Worm (Caenorhabditis elegans) whole organism, mixed stage, embryonic: Measurements from ENCODE around the gene fbxc-26.

ENCODE experiments used
- M03D4.4 ChIP-seq: sonication (generic microtip); optimal IDR thresholded peaks from 2 replicates; lab custom pipeline; 2017; ENCODE audit warnings: mild to moderate bottlenecking, missing genetic modification characterization, missing compliant biosample characterization
- bed-3 ChIP-seq: fragments of 200-800 bp; sonication (Bioruptor generic); optimal IDR thresholded peaks from 3 replicates; lab custom pipeline; 2018; ENCODE audit warnings: mild to moderate bottlenecking, missing genetic modification characterization, moderate library complexity, missing compliant biosample characterization
- blmp-1 ChIP-seq: fragments of 150-350 bp; optimal IDR thresholded peaks from 2 replicates; lab custom pipeline; 2014; ENCODE audit warnings: missing biosample characterization, missing genetic modification characterization
- ceh-39 ChIP-seq: fragments of 150-350 bp; optimal IDR thresholded peaks from 2 replicates; lab custom pipeline; 2014; ENCODE audit warnings: missing biosample characterization, missing genetic modification characterization
- ceh-43 ChIP-seq: fragments of 200-800 bp; sonication (Bioruptor generic); optimal IDR thresholded peaks from 2 replicates; lab custom pipeline; 2018; ENCODE audit warnings: mild to moderate bottlenecking, missing genetic modification characterization, moderate library complexity, missing compliant biosample characterization
- ceh-83 ChIP-seq: fragments of 200-800 bp; sonication (Bioruptor generic); optimal IDR thresholded peaks from 2 replicates; lab custom pipeline; 2018; ENCODE audit warnings: mild to moderate bottlenecking, missing genetic modification characterization, missing compliant biosample characterization
- ces-1 ChIP-seq: fragments of 150-350 bp; optimal IDR thresholded peaks from 2 replicates; lab custom pipeline; 2014; ENCODE audit warnings: missing biosample characterization, missing genetic modification reagents, missing genetic modification characterization
- cnd-1 ChIP-seq: fragments of 200-800 bp; sonication (Bioruptor generic); optimal IDR thresholded peaks from 2 replicates; lab custom pipeline; 2018; ENCODE audit warnings: mild to moderate bottlenecking, missing genetic modification characterization, missing compliant biosample characterization
- drap-1 ChIP-seq: fragments of 200-800 bp; sonication (Bioruptor generic); optimal IDR thresholded peaks from 3 replicates; lab custom pipeline; 2018; ENCODE audit warnings: mild to moderate bottlenecking, missing genetic modification characterization, missing compliant biosample characterization
- elt-1 ChIP-seq: sonication (generic microtip); optimal IDR thresholded peaks from 2 replicates; lab custom pipeline; 2017; ENCODE audit warnings: missing genetic modification characterization, mild to moderate bottlenecking, missing compliant biosample characterization, antibody characterized with exemption, moderate library complexity, borderline replicate concordance; ENCODE audit not compliant: insufficient read depth
- ham-2 ChIP-seq: fragments of 200-800 bp; sonication (Bioruptor generic); optimal IDR thresholded peaks from 2 replicates; lab custom pipeline; 2018; ENCODE audit warnings: mild to moderate bottlenecking, missing genetic modification characterization, missing compliant biosample characterization
- hlh-1 ChIP-seq: fragments of 150-350 bp; optimal IDR thresholded peaks from 2 replicates; lab custom pipeline; 2014; ENCODE audit warnings: missing biosample characterization, missing genetic modification reagents, missing genetic modification characterization
- lin-13 ChIP-seq: fragments of 150-350 bp; optimal IDR thresholded peaks from 2 replicates; lab custom pipeline; 2014; ENCODE audit warnings: missing biosample characterization, missing genetic modification characterization
- lin-32 ChIP-seq: fragments of 200-800 bp; sonication (Bioruptor generic); optimal IDR thresholded peaks from 2 replicates; lab custom pipeline; 2018; ENCODE audit warnings: mild to moderate bottlenecking, missing genetic modification characterization, missing compliant biosample characterization
- lsy-2 ChIP-seq: fragments of 150-350 bp; optimal IDR thresholded peaks from 2 replicates; lab custom pipeline; 2014; ENCODE audit warnings: missing biosample characterization, missing genetic modification characterization
- mab-5 ChIP-seq: fragments of 150-350 bp; optimal IDR thresholded peaks from 2 replicates; lab custom pipeline; 2014; ENCODE audit warnings: missing biosample characterization, missing genetic modification characterization
- mep-1 ChIP-seq: fragments of 150-350 bp; optimal IDR thresholded peaks from 2 replicates; lab custom pipeline; 2017; ENCODE audit warnings: missing biosample characterization, missing genetic modification reagents, missing genetic modification characterization, inconsistent platforms
- mls-2 ChIP-seq: sonication (generic microtip); optimal IDR thresholded peaks from 2 replicates; lab custom pipeline; 2016; ENCODE audit warnings: mild to moderate bottlenecking, missing genetic modification characterization, moderate library complexity, missing compliant biosample characterization
- nhr-12 ChIP-seq: fragments of 150-350 bp; optimal IDR thresholded peaks from 2 replicates; lab custom pipeline; 2014; ENCODE audit warnings: missing biosample characterization, missing genetic modification characterization
- nhr-2 ChIP-seq: fragments of 150-350 bp; optimal IDR thresholded peaks from 2 replicates; lab custom pipeline; 2014; ENCODE audit warnings: missing biosample characterization, missing genetic modification characterization
- nhr-237 ChIP-seq: fragments of 150-350 bp; optimal IDR thresholded peaks from 2 replicates; lab custom pipeline; 2014; ENCODE audit warnings: missing biosample characterization, missing genetic modification characterization
- nhr-28 ChIP-seq: fragments of 150-350 bp; optimal IDR thresholded peaks from 2 replicates; lab custom pipeline; 2014; ENCODE audit warnings: missing biosample characterization, missing genetic modification characterization
- pha-4 ChIP-seq: fragments of 150-350 bp; optimal IDR thresholded peaks from 2 replicates; lab custom pipeline; 2018; ENCODE audit warnings: missing biosample characterization, missing genetic modification reagents, missing genetic modification characterization
- snpc-4 ChIP-seq: fragments of 150-350 bp; optimal IDR thresholded peaks from 2 replicates; lab custom pipeline; 2014; ENCODE audit warnings: missing biosample characterization, missing genetic modification characterization
- sptf-1 ChIP-seq: sonication (generic microtip); optimal IDR thresholded peaks from 2 replicates; lab custom pipeline; 2017; ENCODE audit warnings: mild to moderate bottlenecking, missing genetic modification characterization, moderate library complexity, missing compliant biosample characterization
- tbx-8 ChIP-seq: fragments of 200-800 bp; sonication (Bioruptor generic); optimal IDR thresholded peaks from 2 replicates; lab custom pipeline; 2018; ENCODE audit warnings: mild to moderate bottlenecking, missing genetic modification characterization, moderate library complexity, missing compliant biosample characterization
- unc-120 ChIP-seq: sonication (generic microtip); optimal IDR thresholded peaks from 2 replicates; lab custom pipeline; 2017; ENCODE audit warnings: missing genetic modification characterization, missing compliant biosample characterization; ENCODE audit not compliant: poor library complexity, severe bottlenecking
- unc-39 ChIP-seq: fragments of 150-350 bp; optimal IDR thresholded peaks from 2 replicates; lab custom pipeline; 2014; ENCODE audit warnings: missing biosample characterization, missing genetic modification characterization
- unc-62 ChIP-seq: fragments of 150-350 bp; optimal IDR thresholded peaks from 2 replicates; lab custom pipeline; 2014; ENCODE audit warnings: missing biosample characterization, missing genetic modification reagents, missing genetic modification characterization
- zip-8 ChIP-seq: fragments of 150-350 bp; optimal IDR thresholded peaks from 2 replicates; lab custom pipeline; 2014; ENCODE audit warnings: missing biosample characterization, missing genetic modification characterization
- ztf-11 ChIP-seq: fragments of 150-350 bp; optimal IDR thresholded peaks from 2 replicates; lab custom pipeline; 2014; ENCODE audit warnings: missing biosample characterization, missing genetic modification characterization

Gene fbxc-26

DNA sequence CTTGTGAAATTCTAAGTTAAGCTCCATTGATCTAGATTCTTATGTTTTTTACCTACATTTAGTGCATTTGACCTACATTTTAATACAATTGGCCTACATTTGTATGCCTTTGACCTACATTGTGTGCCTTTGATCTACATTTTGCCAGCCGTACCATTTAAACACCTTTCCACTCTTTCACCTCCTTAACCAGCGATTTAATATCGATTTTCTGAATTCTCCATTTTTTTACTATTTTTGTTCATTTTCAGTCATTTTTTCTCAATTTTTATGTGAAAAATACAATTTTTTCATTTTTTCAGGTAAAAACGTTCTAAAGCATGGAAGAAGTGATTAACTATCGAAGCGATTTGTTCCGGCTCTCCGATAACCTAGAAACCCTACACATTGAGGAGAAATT is 18.5 kb upstream of the fbxc-26 start, which contains the start of gene btb-7:
Gene btb-7 (plus strand): TSS at position 301 of the 400 bp plus-strand sequence.
- TF ChIP-seq ceh-83 (GFP tag; lab: Kevin White, UChicago) (no peak), unc-62 (GFP tag; lab: Kevin White, UChicago) (no peak), hlh-1 (tag; lab: Kevin White, UChicago) (no peak), unc-39 (no peak), bed-3 (GFP tag; lab: Kevin White, UChicago) (no peak), mep-1 (no peak), sptf-1 (tag; lab: Kevin White, UChicago) (no peak), ham-2 (no peak), nhr-12 (tag; lab: Kevin White, UChicago) (no peak), snpc-4 (tag; lab: Kevin White, UChicago) (no peak), mls-2 (tag; lab: Kevin White, UChicago) (no peak), ceh-43 (GFP tag; lab: Kevin White, UChicago) (no peak), drap-1 (GFP tag; lab: Kevin White, UChicago) (no peak), nhr-237 (tag; lab: Kevin White, UChicago) (no peak), pha-4 (tag; lab: Kevin White, UChicago) (no peak)

DNA sequence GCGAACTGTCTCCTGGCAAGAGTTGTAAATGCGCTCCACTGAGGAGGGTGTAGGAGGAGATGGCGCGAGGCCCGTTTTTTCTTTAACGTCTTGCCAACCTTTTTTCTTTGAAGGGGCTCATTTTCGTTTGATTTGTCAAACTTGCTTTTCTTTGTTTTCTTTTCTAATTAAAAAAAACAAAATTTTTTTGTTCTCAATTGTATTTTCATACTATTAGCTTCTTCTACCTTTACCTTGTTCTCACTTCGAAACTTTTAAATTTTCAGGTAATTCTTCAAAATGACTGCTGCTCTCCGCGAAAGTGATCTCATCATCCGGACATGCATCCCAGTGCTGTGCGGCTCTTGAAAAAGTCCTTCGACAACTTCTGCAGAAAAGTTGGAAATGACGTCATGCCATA is 15.5 kb upstream of the fbxc-26 start, which contains the start of gene fbxa-184:
Gene fbxa-184 (plus strand): TSS at position 301 of the 400 bp plus-strand sequence.
- TF ChIP-seq drap-1 (GFP tag; lab: Kevin White, UChicago) (no peak), nhr-2 (tag; lab: Kevin White, UChicago) (no peak), blmp-1 (tag; lab: Kevin White, UChicago) (no peak), cnd-1 (tag; lab: Kevin White, UChicago) (no peak), lsy-2 (tag; lab: Kevin White, UChicago) (no peak), unc-62 (GFP tag; lab: Kevin White, UChicago) (no peak), lin-32 (GFP tag; lab: Kevin White, UChicago) (no peak), ces-1 (GFP tag; lab: Kevin White, UChicago) (no peak), lin-13 (no peak), ceh-39 (tag; lab: Kevin White, UChicago) (no peak), mab-5 (tag; lab: Kevin White, UChicago) (no peak), nhr-237 (tag; lab: Kevin White, UChicago) (no peak), nhr-12 (tag; lab: Kevin White, UChicago) (no peak), ceh-83 (GFP tag; lab: Kevin White, UChicago) (no peak), M03D4.4 (tag; lab: Kevin White, UChicago) (no peak), unc-120 (tag; lab: Kevin White, UChicago) (no peak), tbx-8 (no peak)

DNA sequence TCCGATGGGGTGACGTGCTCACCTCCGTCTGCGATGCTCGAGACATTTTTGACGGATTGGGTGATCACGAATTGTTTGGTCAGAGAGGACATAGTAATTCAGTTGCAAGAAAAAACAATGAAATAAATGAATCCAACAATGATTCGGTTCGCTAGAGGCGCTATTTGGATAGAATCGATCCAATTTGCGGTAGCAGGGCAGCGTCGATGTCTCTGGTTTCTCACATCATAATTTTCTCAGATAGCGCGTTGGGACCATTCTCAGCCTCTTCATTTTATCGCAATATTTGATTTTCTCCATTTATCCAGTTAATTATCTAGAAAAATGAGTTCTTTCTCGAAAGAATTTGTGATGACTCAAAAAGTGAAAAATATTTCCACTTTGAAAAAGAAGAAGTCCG is 12.0 kb upstream of the fbxc-26 start, which contains the start of gene sdz-18:
Gene sdz-18 (minus strand): TSS at position 101 of the 400 bp plus-strand sequence.
- TF ChIP-seq lin-32 (GFP tag; lab: Kevin White, UChicago) (no peak), tbx-8 (no peak), ceh-83 (GFP tag; lab: Kevin White, UChicago) (no peak), M03D4.4 (tag; lab: Kevin White, UChicago) (no peak), bed-3 (GFP tag; lab: Kevin White, UChicago) (no peak), drap-1 (GFP tag; lab: Kevin White, UChicago) (no peak), lin-13 (no peak), elt-1 (tag; lab: Kevin White, UChicago) (no peak), ceh-39 (tag; lab: Kevin White, UChicago) (no peak), mep-1 (no peak), nhr-2 (tag; lab: Kevin White, UChicago) (no peak), zip-8 (tag; lab: Kevin White, UChicago) (no peak), blmp-1 (tag; lab: Kevin White, UChicago) (no peak), snpc-4 (tag; lab: Kevin White, UChicago) (no peak), mls-2 (tag; lab: Kevin White, UChicago) (no peak)

DNA sequence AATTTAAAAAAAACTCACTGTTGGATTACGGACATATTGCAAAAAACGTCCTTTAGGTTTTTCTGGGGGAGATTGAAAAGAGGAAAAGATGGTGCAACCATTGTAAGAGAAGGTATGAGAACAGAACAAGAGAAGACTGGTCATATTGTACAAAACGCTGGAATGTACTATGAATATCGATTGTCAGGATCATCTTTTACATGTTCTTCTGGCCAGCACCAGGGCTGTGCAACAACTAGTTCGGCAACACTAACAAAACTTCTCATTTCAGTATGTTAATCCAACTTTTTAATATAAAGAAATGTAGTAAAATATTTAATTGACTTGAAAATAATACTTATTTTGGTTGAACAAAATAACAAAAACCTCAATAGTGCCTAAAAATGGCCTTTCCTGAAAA is 8.9 kb upstream of the fbxc-26 start, which contains the start of gene fbxb-47:
Gene fbxb-47 (minus strand): TSS at position 101 of the 400 bp plus-strand sequence.
- TF ChIP-seq elt-1 (tag; lab: Kevin White, UChicago), result no peak
- no peak for TF ChIP-seq lsy-2 (tag; lab: Kevin White, UChicago)
- TF ChIP-seq lin-13, result no peak
- no peak for TF ChIP-seq nhr-12 (tag; lab: Kevin White, UChicago)
- no peak for TF ChIP-seq nhr-237 (tag; lab: Kevin White, UChicago)
- no peak for TF ChIP-seq tbx-8
- TF ChIP-seq ztf-11 (tag; lab: Kevin White, UChicago), result no peak
- no peak for TF ChIP-seq nhr-2 (tag; lab: Kevin White, UChicago)
- no peak for TF ChIP-seq lin-32 (GFP tag; lab: Kevin White, UChicago)
- no peak for TF ChIP-seq mab-5 (tag; lab: Kevin White, UChicago)
- no peak for TF ChIP-seq ceh-43 (GFP tag; lab: Kevin White, UChicago)
- TF ChIP-seq unc-39, result no peak
- TF ChIP-seq sptf-1 (tag; lab: Kevin White, UChicago), result no peak
- no peak for TF ChIP-seq mls-2 (tag; lab: Kevin White, UChicago)
- TF ChIP-seq zip-8 (tag; lab: Kevin White, UChicago), result no peak
- TF ChIP-seq blmp-1 (tag; lab: Kevin White, UChicago), result no peak
- no peak for TF ChIP-seq nhr-28 (tag; lab: Kevin White, UChicago)
- TF ChIP-seq hlh-1 (tag; lab: Kevin White, UChicago), result no peak
- TF ChIP-seq, all 35 proteins: peak for 0
